Fruit fly (Drosophila melanogaster): Measurements from ENCODE around the gene S6k.

The S6k gene

DNA sequence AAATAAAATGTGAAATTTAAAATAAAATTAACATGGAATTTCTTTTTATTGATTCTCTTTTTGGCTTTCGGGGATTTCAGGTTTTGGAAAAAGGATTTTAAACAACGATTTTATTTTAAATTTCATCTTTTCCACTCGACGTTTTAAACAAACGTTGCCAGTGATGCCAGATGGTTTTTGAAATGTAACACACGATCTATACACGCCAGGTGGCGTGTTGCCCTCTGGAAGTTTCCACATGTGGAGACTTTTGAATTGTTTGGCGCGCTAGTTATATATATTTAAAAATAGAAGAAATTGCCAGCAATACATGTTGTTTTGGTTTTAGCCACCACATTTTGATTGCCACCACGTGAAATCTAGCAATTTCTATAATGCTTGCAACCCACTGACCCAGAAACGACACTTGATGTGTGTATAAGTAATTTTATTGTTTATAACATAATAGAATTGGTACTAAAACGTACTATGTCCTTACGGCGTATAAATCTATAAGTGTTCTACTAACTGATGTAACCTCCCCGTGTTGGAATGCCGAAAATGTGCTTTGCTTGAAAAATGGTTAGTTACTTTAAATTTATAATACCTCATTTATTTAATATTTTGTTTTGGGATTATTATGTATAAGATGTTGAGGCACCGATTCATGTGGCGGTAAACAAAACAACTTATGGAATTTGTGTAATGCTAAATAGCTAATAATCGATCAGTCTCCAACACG lies 61.0 kb downstream of the S6k start (continued):
- TF ChIP-seq da (GFP tag; optimal IDR thresholded peaks at IDR 0.05) (no peak), CG7963 (GFP tag; IDR thresholded peaks at IDR 0.05; ENCODE audit: partially characterized antibody) (no peak), Camta (GFP tag; optimal IDR thresholded peaks at IDR 0.05) (no peak), CG17361 (GFP tag; IDR thresholded peaks at IDR 0.05) (no peak), Drgx (GFP tag; IDR thresholded peaks at IDR 0.05) (no peak), CG4424 (GFP tag; optimal IDR thresholded peaks at IDR 0.05) (no peak), scrt (GFP tag; optimal IDR thresholded peaks at IDR 0.05) (no peak), Stat92E (GFP tag; optimal IDR thresholded peaks at IDR 0.05) (no peak), ranshi (GFP tag; IDR thresholded peaks at IDR 0.05) (no peak), bowl (GFP tag; IDR thresholded peaks at IDR 0.05) (no peak), crc (GFP tag; optimal IDR thresholded peaks at IDR 0.05) (no peak), gro (GFP tag; optimal IDR thresholded peaks at IDR 0.05) (no peak), CG9437 (GFP tag; optimal IDR thresholded peaks at IDR 0.05) (no peak), CG6654 (GFP tag; optimal IDR thresholded peaks at IDR 0.05) (no peak), Dll (GFP tag; IDR thresholded peaks at IDR 0.05; ENCODE audit: partially characterized antibody) (no peak), CG14860 (GFP tag; IDR thresholded peaks at IDR 0.05; ENCODE audit: partially characterized antibody) (no peak), CG10543 (GFP tag; optimal IDR thresholded peaks at IDR 0.05) (no peak), bcd (GFP tag; optimal IDR thresholded peaks at IDR 0.05) (no peak), CG10565 (GFP tag; optimal IDR thresholded peaks at IDR 0.05) (no peak), CG6689 (GFP tag; IDR thresholded peaks at IDR 0.05) (no peak), CG13775 (GFP tag; optimal IDR thresholded peaks at IDR 0.05) (no peak), exex (tag; optimal IDR thresholded peaks at IDR 0.05) (no peak), B-H1 (GFP tag; IDR thresholded peaks at IDR 0.05) (no peak), ac (GFP tag; optimal IDR thresholded peaks at IDR 0.05) (no peak), zfh1 (GFP tag; IDR thresholded peaks at IDR 0.05) (no peak), Max (GFP tag; optimal IDR thresholded peaks at IDR 0.05) (peak; percentile 7), CG17359 (tag; optimal IDR thresholded peaks at IDR 0.05) (no peak), run (tag; optimal IDR thresholded peaks at IDR 0.05) (no peak), H15 (GFP tag; IDR thresholded peaks at IDR 0.05) (no peak), CG10979 (tag; optimal IDR thresholded peaks at IDR 0.05) (no peak), gsb (GFP tag; IDR thresholded peaks at IDR 0.05) (no peak), CG7928 (GFP tag; optimal IDR thresholded peaks at IDR 0.05) (no peak), CG6272 (GFP tag; IDR thresholded peaks at IDR 0.05) (no peak), NC2α (GFP tag; optimal IDR thresholded peaks at IDR 0.05) (no peak), CG42726 (GFP tag; IDR thresholded peaks at IDR 0.05; ENCODE audit: partially characterized antibody) (peak; percentile 64), CG16813 (GFP tag; IDR thresholded peaks at IDR 0.05; ENCODE audit: partially characterized antibody) (no peak; the same call in 2 of the 3 replicates), so (GFP tag; IDR thresholded peaks at IDR 0.05) (no peak), sens (GFP tag) (no peak), al (GFP tag; IDR thresholded peaks at IDR 0.05) (no peak), zen (tag; optimal IDR thresholded peaks at IDR 0.05) (no peak), oc (tag; optimal IDR thresholded peaks at IDR 0.05) (no peak), CG12769 (tag; optimal IDR thresholded peaks at IDR 0.05) (no peak), ERR (GFP tag; optimal IDR thresholded peaks at IDR 0.05) (no peak), Meics (GFP tag; optimal IDR thresholded peaks at IDR 0.05) (no peak)

All from whole organism, embryonic.